Worm (Caenorhabditis elegans) whole organism, mixed stage, embryonic: ENCODE measurements around the gene srh-298.

Experiments
- M03D4.4 ChIP-seq: sonication (generic microtip); optimal IDR thresholded peaks from 2 replicates; lab custom pipeline; 2017; ENCODE audit warnings: mild to moderate bottlenecking, missing genetic modification characterization, missing compliant biosample characterization
- ceh-39 ChIP-seq: fragments of 150-350 bp; optimal IDR thresholded peaks from 2 replicates; lab custom pipeline; 2014; ENCODE audit warnings: missing biosample characterization, missing genetic modification characterization
- ceh-43 ChIP-seq: fragments of 200-800 bp; sonication (Bioruptor generic); optimal IDR thresholded peaks from 2 replicates; lab custom pipeline; 2018; ENCODE audit warnings: mild to moderate bottlenecking, missing genetic modification characterization, moderate library complexity, missing compliant biosample characterization
- ceh-83 ChIP-seq: fragments of 200-800 bp; sonication (Bioruptor generic); optimal IDR thresholded peaks from 2 replicates; lab custom pipeline; 2018; ENCODE audit warnings: mild to moderate bottlenecking, missing genetic modification characterization, missing compliant biosample characterization
- ces-1 ChIP-seq: fragments of 150-350 bp; optimal IDR thresholded peaks from 2 replicates; lab custom pipeline; 2014; ENCODE audit warnings: missing biosample characterization, missing genetic modification reagents, missing genetic modification characterization
- cnd-1 ChIP-seq: fragments of 200-800 bp; sonication (Bioruptor generic); optimal IDR thresholded peaks from 2 replicates; lab custom pipeline; 2018; ENCODE audit warnings: mild to moderate bottlenecking, missing genetic modification characterization, missing compliant biosample characterization
- drap-1 ChIP-seq: fragments of 200-800 bp; sonication (Bioruptor generic); optimal IDR thresholded peaks from 3 replicates; lab custom pipeline; 2018; ENCODE audit warnings: mild to moderate bottlenecking, missing genetic modification characterization, missing compliant biosample characterization
- elt-1 ChIP-seq: sonication (generic microtip); optimal IDR thresholded peaks from 2 replicates; lab custom pipeline; 2017; ENCODE audit warnings: missing genetic modification characterization, mild to moderate bottlenecking, missing compliant biosample characterization, antibody characterized with exemption, moderate library complexity, borderline replicate concordance; ENCODE audit not compliant: insufficient read depth
- elt-3 ChIP-seq: fragments of 150-350 bp; optimal IDR thresholded peaks from 2 replicates; lab custom pipeline; 2014; ENCODE audit warnings: missing biosample characterization, missing genetic modification characterization
- flh-1 ChIP-seq: fragments of 200-800 bp; sonication (Bioruptor generic); optimal IDR thresholded peaks from 2 replicates; lab custom pipeline; 2018; ENCODE audit warnings: mild to moderate bottlenecking, missing genetic modification characterization, moderate library complexity, missing compliant biosample characterization
- ham-2 ChIP-seq: fragments of 200-800 bp; sonication (Bioruptor generic); optimal IDR thresholded peaks from 2 replicates; lab custom pipeline; 2018; ENCODE audit warnings: mild to moderate bottlenecking, missing genetic modification characterization, missing compliant biosample characterization
- hlh-1 ChIP-seq: fragments of 150-350 bp; optimal IDR thresholded peaks from 2 replicates; lab custom pipeline; 2014; ENCODE audit warnings: missing biosample characterization, missing genetic modification reagents, missing genetic modification characterization
- lin-13 ChIP-seq: fragments of 150-350 bp; optimal IDR thresholded peaks from 2 replicates; lab custom pipeline; 2014; ENCODE audit warnings: missing biosample characterization, missing genetic modification characterization
- lin-32 ChIP-seq: fragments of 200-800 bp; sonication (Bioruptor generic); optimal IDR thresholded peaks from 2 replicates; lab custom pipeline; 2018; ENCODE audit warnings: mild to moderate bottlenecking, missing genetic modification characterization, missing compliant biosample characterization
- lsy-2 ChIP-seq: fragments of 150-350 bp; optimal IDR thresholded peaks from 2 replicates; lab custom pipeline; 2014; ENCODE audit warnings: missing biosample characterization, missing genetic modification characterization
- mab-5 ChIP-seq: fragments of 150-350 bp; optimal IDR thresholded peaks from 2 replicates; lab custom pipeline; 2014; ENCODE audit warnings: missing biosample characterization, missing genetic modification characterization
- mep-1 ChIP-seq: fragments of 150-350 bp; optimal IDR thresholded peaks from 2 replicates; lab custom pipeline; 2017; ENCODE audit warnings: missing biosample characterization, missing genetic modification reagents, missing genetic modification characterization, inconsistent platforms
- mls-2 ChIP-seq: sonication (generic microtip); optimal IDR thresholded peaks from 2 replicates; lab custom pipeline; 2016; ENCODE audit warnings: mild to moderate bottlenecking, missing genetic modification characterization, moderate library complexity, missing compliant biosample characterization
- nhr-12 ChIP-seq: fragments of 150-350 bp; optimal IDR thresholded peaks from 2 replicates; lab custom pipeline; 2014; ENCODE audit warnings: missing biosample characterization, missing genetic modification characterization
- nhr-2 ChIP-seq: fragments of 150-350 bp; optimal IDR thresholded peaks from 2 replicates; lab custom pipeline; 2014; ENCODE audit warnings: missing biosample characterization, missing genetic modification characterization
- nhr-237 ChIP-seq: fragments of 150-350 bp; optimal IDR thresholded peaks from 2 replicates; lab custom pipeline; 2014; ENCODE audit warnings: missing biosample characterization, missing genetic modification characterization
- nhr-28 ChIP-seq: fragments of 150-350 bp; optimal IDR thresholded peaks from 2 replicates; lab custom pipeline; 2014; ENCODE audit warnings: missing biosample characterization, missing genetic modification characterization
- nhr-76 ChIP-seq: sonication (generic microtip); optimal IDR thresholded peaks from 2 replicates; lab custom pipeline; 2017; ENCODE audit warnings: missing biosample characterization, missing genetic modification characterization
- pha-4 ChIP-seq: fragments of 150-350 bp; optimal IDR thresholded peaks from 2 replicates; lab custom pipeline; 2018; ENCODE audit warnings: missing biosample characterization, missing genetic modification reagents, missing genetic modification characterization
- sem-2 ChIP-seq: fragments of 200-800 bp; sonication (Bioruptor generic); optimal IDR thresholded peaks from 2 replicates; lab custom pipeline; 2018; ENCODE audit warnings: mild to moderate bottlenecking, missing genetic modification characterization, missing compliant biosample characterization
- snpc-4 ChIP-seq: fragments of 150-350 bp; optimal IDR thresholded peaks from 2 replicates; lab custom pipeline; 2014; ENCODE audit warnings: missing biosample characterization, missing genetic modification characterization
- sptf-1 ChIP-seq: sonication (generic microtip); optimal IDR thresholded peaks from 2 replicates; lab custom pipeline; 2017; ENCODE audit warnings: mild to moderate bottlenecking, missing genetic modification characterization, moderate library complexity, missing compliant biosample characterization
- tbx-8 ChIP-seq: fragments of 200-800 bp; sonication (Bioruptor generic); optimal IDR thresholded peaks from 2 replicates; lab custom pipeline; 2018; ENCODE audit warnings: mild to moderate bottlenecking, missing genetic modification characterization, moderate library complexity, missing compliant biosample characterization
- unc-39 ChIP-seq: fragments of 150-350 bp; optimal IDR thresholded peaks from 2 replicates; lab custom pipeline; 2014; ENCODE audit warnings: missing biosample characterization, missing genetic modification characterization
- unc-62 ChIP-seq: fragments of 150-350 bp; optimal IDR thresholded peaks from 2 replicates; lab custom pipeline; 2014; ENCODE audit warnings: missing biosample characterization, missing genetic modification reagents, missing genetic modification characterization
- zip-8 ChIP-seq: fragments of 150-350 bp; optimal IDR thresholded peaks from 2 replicates; lab custom pipeline; 2014; ENCODE audit warnings: missing biosample characterization, missing genetic modification characterization
- ztf-11 ChIP-seq: fragments of 150-350 bp; optimal IDR thresholded peaks from 2 replicates; lab custom pipeline; 2014; ENCODE audit warnings: missing biosample characterization, missing genetic modification characterization

srh-298 gene

DNA sequence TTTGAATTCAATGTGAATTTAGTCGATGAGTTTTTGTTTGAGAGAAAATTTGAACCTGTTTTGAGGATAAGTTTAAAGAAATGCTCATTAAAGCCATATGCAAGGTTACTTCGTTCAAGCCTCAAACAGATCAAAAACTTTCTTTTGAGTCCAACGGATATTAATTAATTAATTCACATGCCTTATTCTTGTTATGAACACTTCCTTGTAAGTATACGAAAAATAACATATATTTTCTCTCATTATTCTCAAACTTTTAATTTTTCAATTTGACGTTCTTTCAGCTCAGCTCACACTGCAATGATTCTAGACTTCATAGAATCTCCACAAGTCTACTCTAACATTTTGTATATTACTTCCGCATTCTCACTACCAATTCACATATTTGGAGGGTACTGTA is 9.6 kb downstream of the srh-298 start, which contains the start of gene srh-304:
Gene srh-304 (plus strand): TSS at position 301 of the 400 bp plus-strand sequence.
- no peak for TF ChIP-seq drap-1 (GFP tag; lab: Kevin White, UChicago)
- no peak for TF ChIP-seq ztf-11 (tag; lab: Kevin White, UChicago)
- TF ChIP-seq tbx-8 (GFP tag; lab: Kevin White, UChicago): no peak
- TF ChIP-seq elt-3 (tag; lab: Kevin White, UChicago): no peak
- no peak for TF ChIP-seq unc-62
- no peak for TF ChIP-seq mep-1 (tag; lab: Kevin White, UChicago)
- TF ChIP-seq sptf-1 (tag; lab: Kevin White, UChicago): no peak
- TF ChIP-seq lsy-2 (tag; lab: Kevin White, UChicago): no peak
- TF ChIP-seq ceh-83 (GFP tag; lab: Kevin White, UChicago): no peak
- TF ChIP-seq cnd-1 (tag; lab: Kevin White, UChicago): no peak
- TF ChIP-seq mls-2 (tag; lab: Kevin White, UChicago): no peak
- no peak for TF ChIP-seq ham-2 (GFP tag; lab: Kevin White, UChicago)
- no peak for TF ChIP-seq zip-8 (tag; lab: Kevin White, UChicago)
- no peak for TF ChIP-seq nhr-76 (tag; lab: Kevin White, UChicago)
- TF ChIP-seq lin-13 (tag; lab: Kevin White, UChicago): no peak
- no peak for TF ChIP-seq nhr-237
- TF ChIP-seq ceh-43: no peak

- TF ChIP-seq ceh-83 (GFP tag; lab: Kevin White, UChicago) (no peak), hlh-1 (tag; lab: Kevin White, UChicago) (no peak), nhr-76 (tag; lab: Kevin White, UChicago) (no peak), mls-2 (tag; lab: Kevin White, UChicago) (no peak), ces-1 (GFP tag; lab: Kevin White, UChicago) (no peak), mab-5 (tag; lab: Kevin White, UChicago) (no peak), nhr-237 (no peak), nhr-2 (tag; lab: Kevin White, UChicago) (no peak), mep-1 (tag; lab: Kevin White, UChicago) (no peak), ceh-43 (no peak), zip-8 (tag; lab: Kevin White, UChicago) (no peak), lin-13 (tag; lab: Kevin White, UChicago) (no peak), cnd-1 (tag; lab: Kevin White, UChicago) (no peak), nhr-12 (tag; lab: Kevin White, UChicago) (no peak), flh-1 (no peak), elt-1 (tag; lab: Kevin White, UChicago) (no peak)
- TF ChIP-seq, all 35 proteins: peak for 0
Observed at ce11 chrV:17831350-17831749, 12.7 kb downstream of the srh-298 start, which contains the start of gene srh-303. srh-303 (plus strand) TSS chrV:17831650.

- TF ChIP-seq lin-32 (GFP tag; lab: Kevin White, UChicago) (no peak), elt-1 (tag; lab: Kevin White, UChicago) (no peak), mls-2 (tag; lab: Kevin White, UChicago) (no peak), cnd-1 (tag; lab: Kevin White, UChicago) (no peak), unc-39 (tag; lab: Kevin White, UChicago) (no peak), nhr-28 (no peak), ceh-39 (tag; lab: Kevin White, UChicago) (no peak), ceh-83 (GFP tag; lab: Kevin White, UChicago) (no peak), M03D4.4 (tag; lab: Kevin White, UChicago) (no peak), nhr-237 (no peak), nhr-12 (tag; lab: Kevin White, UChicago) (no peak), ceh-43 (no peak), snpc-4 (no peak), ztf-11 (tag; lab: Kevin White, UChicago) (no peak)
Observed at ce11 chrV:17844106-17844505, 25.4 kb downstream of the srh-298 start, which contains the start of gene srh-286. srh-286 (minus strand) TSS chrV:17844206.

DNA sequence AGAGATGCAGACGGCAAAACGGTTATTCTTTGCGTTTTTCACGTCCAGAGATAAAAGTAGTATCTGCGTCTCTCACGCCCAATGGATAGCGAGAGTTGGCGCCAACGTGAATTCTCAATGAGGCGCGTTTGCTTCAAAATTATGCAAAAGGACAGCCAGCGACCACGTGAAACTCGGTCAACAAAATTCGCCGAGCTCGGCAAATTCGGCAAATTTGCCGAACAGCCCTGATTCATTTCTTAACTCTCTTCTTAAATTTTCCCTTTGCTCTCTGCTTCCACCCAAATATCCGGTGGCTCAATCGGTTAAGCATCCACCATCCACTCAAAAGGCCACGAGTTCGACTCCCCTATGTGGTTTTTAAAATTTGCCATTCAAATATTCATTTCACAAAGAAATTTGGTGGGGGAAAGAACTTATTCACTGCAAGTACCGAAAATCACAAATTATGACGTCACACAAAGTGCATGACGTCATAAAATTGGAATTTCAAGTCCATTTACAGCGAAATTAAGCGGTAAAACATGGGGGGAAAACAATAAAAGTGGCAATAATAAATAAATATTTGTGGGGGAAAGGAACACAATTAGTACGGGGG is 26.8 kb downstream of the srh-298 start:
- TF ChIP-seq pha-4 (tag; lab: Kevin White, UChicago) (no peak), tbx-8 (GFP tag; lab: Kevin White, UChicago) (no peak), zip-8 (tag; lab: Kevin White, UChicago) (peak; percentile 100), hlh-1 (tag; lab: Kevin White, UChicago) (no peak), sem-2 (GFP tag; lab: Kevin White, UChicago) (no peak), mep-1 (tag; lab: Kevin White, UChicago) (no peak), lin-13 (tag; lab: Kevin White, UChicago) (no peak), sptf-1 (tag; lab: Kevin White, UChicago) (no peak)
